Worm (Caenorhabditis elegans): ENCODE results near the gene C35D6.4.
A peak's percentile ranks its signal among the peaks of the same experiment; 100 is the strongest.

C35D6.4 gene

ce11 chrIV:16335037-16335436 lies 15.8 kb upstream of the C35D6.4 start, which contains the start of gene srz-38:
Gene srz-38 (plus strand): TSS chrIV:16335337.
- no peak for TF ChIP-seq unc-39 (tag; optimal IDR thresholded peaks at IDR 0.05)
- no peak for TF ChIP-seq ces-1 (GFP tag; optimal IDR thresholded peaks at IDR 0.05)
- no peak for TF ChIP-seq M03D4.4 (tag; optimal IDR thresholded peaks at IDR 0.05)
- TF ChIP-seq sem-2 (GFP tag; optimal IDR thresholded peaks at IDR 0.05) = no peak
- TF ChIP-seq lin-13 (tag; optimal IDR thresholded peaks at IDR 0.05) = no peak

- TF ChIP-seq ceh-39 (tag; optimal IDR thresholded peaks at IDR 0.05) (no peak), nhr-76 (tag; optimal IDR thresholded peaks at IDR 0.05) (no peak)
Observed at ce11 chrIV:16336721-16337120, 14.1 kb upstream of the C35D6.4 start, which contains the start of gene C35D6.13. Gene C35D6.13 (plus strand): TSS chrIV:16337021.

- TF ChIP-seq hlh-1 (tag; optimal IDR thresholded peaks at IDR 0.05) (no peak), sptf-1 (tag; optimal IDR thresholded peaks at IDR 0.05) (no peak), cnd-1 (tag; optimal IDR thresholded peaks at IDR 0.05) (no peak)
Observed at ce11 chrIV:16346514-16346913, 4.3 kb upstream of the C35D6.4 start, which contains the start of gene C35D6.3. Gene C35D6.3 (plus strand): TSS chrIV:16346814.

- TF ChIP-seq unc-39 (tag; optimal IDR thresholded peaks at IDR 0.05) (no peak), zip-8 (tag; optimal IDR thresholded peaks at IDR 0.05) (no peak), sptf-1 (tag; optimal IDR thresholded peaks at IDR 0.05) (no peak), ceh-39 (tag; optimal IDR thresholded peaks at IDR 0.05) (no peak), tbx-8 (GFP tag; optimal IDR thresholded peaks at IDR 0.05) (no peak), mep-1 (tag; optimal IDR thresholded peaks at IDR 0.05) (no peak), drap-1 (GFP tag; optimal IDR thresholded peaks at IDR 0.05) (no peak), ham-2 (GFP tag; optimal IDR thresholded peaks at IDR 0.05) (no peak), nhr-237 (tag; optimal IDR thresholded peaks at IDR 0.05) (no peak), ztf-11 (tag; optimal IDR thresholded peaks at IDR 0.05) (no peak), nhr-2 (tag; optimal IDR thresholded peaks at IDR 0.05) (no peak), mls-2 (tag; optimal IDR thresholded peaks at IDR 0.05) (no peak), sem-2 (GFP tag; optimal IDR thresholded peaks at IDR 0.05) (no peak)
Observed at ce11 chrIV:16364581-16364980, 13.8 kb downstream of the C35D6.4 start.

- TF ChIP-seq nhr-2 (tag; optimal IDR thresholded peaks at IDR 0.05) = no peak
- peak; percentile 72 for TF ChIP-seq zip-8 (tag; optimal IDR thresholded peaks at IDR 0.05)
- TF ChIP-seq mab-5 (tag; optimal IDR thresholded peaks at IDR 0.05) = no peak
Observed at ce11 chrIV:16370592-16370991, 19.8 kb downstream of the C35D6.4 start.

ce11 chrIV:16377942-16378341 lies 27.2 kb downstream of the C35D6.4 start:
- no peak for TF ChIP-seq nhr-28 (tag; optimal IDR thresholded peaks at IDR 0.05)

ce11 chrIV:16380278-16380677 lies 29.5 kb downstream of the C35D6.4 start:
- no peak for TF ChIP-seq pha-4 (tag; optimal IDR thresholded peaks at IDR 0.05)
- TF ChIP-seq ces-1 (GFP tag; optimal IDR thresholded peaks at IDR 0.05) = peak; percentile 55
- no peak for TF ChIP-seq nhr-28 (tag; optimal IDR thresholded peaks at IDR 0.05)
- TF ChIP-seq lin-32 (GFP tag; optimal IDR thresholded peaks at IDR 0.05) = peak; percentile 57
- no peak for TF ChIP-seq unc-39 (tag; optimal IDR thresholded peaks at IDR 0.05)
- no peak for TF ChIP-seq nhr-2 (tag; optimal IDR thresholded peaks at IDR 0.05)
- TF ChIP-seq sem-2 (GFP tag; optimal IDR thresholded peaks at IDR 0.05) = no peak

- no peak for TF ChIP-seq flh-1 (GFP tag; optimal IDR thresholded peaks at IDR 0.05)
- TF ChIP-seq M03D4.4 (tag; optimal IDR thresholded peaks at IDR 0.05) = peak; percentile 18
Observed at ce11 chrIV:16380937-16381336, 30.1 kb downstream of the C35D6.4 start.

- no peak for TF ChIP-seq nhr-12 (tag; optimal IDR thresholded peaks at IDR 0.05)
- no peak for TF ChIP-seq elt-1 (tag; optimal IDR thresholded peaks at IDR 0.05; ENCODE audit: borderline replicate concordance, insufficient read depth)
- peak; percentile 85 for TF ChIP-seq M03D4.4 (tag; optimal IDR thresholded peaks at IDR 0.05)
- TF ChIP-seq ztf-11 (tag; optimal IDR thresholded peaks at IDR 0.05) = peak; percentile 45
- TF ChIP-seq ham-2 (GFP tag; optimal IDR thresholded peaks at IDR 0.05) = peak; percentile 61
- TF ChIP-seq ceh-39 (tag; optimal IDR thresholded peaks at IDR 0.05) = no peak
- no peak for TF ChIP-seq unc-39 (tag; optimal IDR thresholded peaks at IDR 0.05)
- no peak for TF ChIP-seq pha-4 (tag; optimal IDR thresholded peaks at IDR 0.05)
- no peak for TF ChIP-seq ces-1 (GFP tag; optimal IDR thresholded peaks at IDR 0.05)
- peak; percentile 13 for TF ChIP-seq bed-3 (GFP tag; optimal IDR thresholded peaks at IDR 0.05)
- no peak for TF ChIP-seq mab-5 (tag; optimal IDR thresholded peaks at IDR 0.05)
- TF ChIP-seq ceh-43 (GFP tag; optimal IDR thresholded peaks at IDR 0.05) = no peak
- peak; percentile 13 for TF ChIP-seq lsy-2 (tag; optimal IDR thresholded peaks at IDR 0.05)
- no peak for TF ChIP-seq nhr-237 (tag; optimal IDR thresholded peaks at IDR 0.05)
- TF ChIP-seq cnd-1 (tag; optimal IDR thresholded peaks at IDR 0.05) = peak; percentile 77
- peak; percentile 56 for TF ChIP-seq flh-1 (GFP tag; optimal IDR thresholded peaks at IDR 0.05)
- peak; percentile 75 for TF ChIP-seq tbx-8 (GFP tag; optimal IDR thresholded peaks at IDR 0.05)
- no peak for TF ChIP-seq zip-8 (tag; optimal IDR thresholded peaks at IDR 0.05)
- peak; percentile 84 for TF ChIP-seq drap-1 (GFP tag; optimal IDR thresholded peaks at IDR 0.05)
- no peak for TF ChIP-seq nhr-2 (tag; optimal IDR thresholded peaks at IDR 0.05)
- no peak for TF ChIP-seq mep-1 (tag; optimal IDR thresholded peaks at IDR 0.05)
- TF ChIP-seq elt-3 (tag; optimal IDR thresholded peaks at IDR 0.05) = no peak
- peak; percentile 58 for TF ChIP-seq lin-13 (tag; optimal IDR thresholded peaks at IDR 0.05)
- TF ChIP-seq hlh-1 (tag; optimal IDR thresholded peaks at IDR 0.05) = peak; percentile 89
- peak; percentile 84 for TF ChIP-seq mls-2 (tag; optimal IDR thresholded peaks at IDR 0.05)
Observed at ce11 chrIV:16381933-16382591, 31.3 kb downstream of the C35D6.4 start, which contains the start of gene Y7A9D.1. Gene Y7A9D.1 (minus strand): TSS chrIV:16382215.
